Worm (Caenorhabditis elegans) whole organism, midembryonic: Measurements from ENCODE around the gene sex-1.

ENCODE experiments used
- T22C8.4 ChIP-seq: fragments of 200-800 bp; sonication (Bioruptor generic); IDR thresholded peaks from 2 replicates; pipeline ENCODE4 v1.3.6; 2022; ENCODE audit warnings: missing genetic modification characterization, missing compliant biosample characterization
- cog-1 ChIP-seq: sonication (generic microtip); optimal IDR thresholded peaks from 2 replicates; lab custom pipeline; 2016; ENCODE audit warnings: missing genetic modification characterization, missing compliant biosample characterization
- flt-1 ChIP-seq: fragments of 200-800 bp; sonication (Bioruptor generic); IDR thresholded peaks from 2 replicates; pipeline ENCODE4 v1.3.6; 2022; ENCODE audit warnings: missing genetic modification characterization, missing compliant biosample characterization
- klf-2 ChIP-seq: fragments of 200-800 bp; sonication (Bioruptor generic); conservative IDR thresholded peaks from 2 replicates; pipeline ENCODE4 v1.3.6; 2022; ENCODE audit warnings: missing genetic modification reagents, missing genetic modification characterization, missing compliant biosample characterization
- med-1 ChIP-seq: sonication (generic microtip); optimal IDR thresholded peaks from 2 replicates; lab custom pipeline; 2017; ENCODE audit warnings: missing genetic modification characterization, mild to moderate bottlenecking, missing compliant biosample characterization, antibody characterized with exemption, missing genetic modification reagents; ENCODE audit not compliant: insufficient read depth
- ref-1 ChIP-seq: fragments of 200-800 bp; sonication (Bioruptor generic); conservative IDR thresholded peaks from 2 replicates; pipeline ENCODE4 v1.3.6; 2022; ENCODE audit warnings: missing genetic modification reagents, missing genetic modification characterization, missing compliant biosample characterization
- tab-1 ChIP-seq: fragments of 200-800 bp; sonication (Bioruptor generic); IDR thresholded peaks from 2 replicates; pipeline ENCODE4 v1.3.6; 2022; ENCODE audit warnings: missing genetic modification characterization, missing compliant biosample characterization
- ztf-23 ChIP-seq: fragments of 200-800 bp; sonication (Bioruptor generic); IDR thresholded peaks from 2 replicates; pipeline ENCODE4 v1.3.6; 2022; ENCODE audit warnings: missing genetic modification reagents, missing genetic modification characterization, missing compliant biosample characterization
- ztf-29 ChIP-seq: fragments of 200-800 bp; sonication (Bioruptor generic); IDR thresholded peaks from 2 replicates; pipeline ENCODE4 v1.3.6; 2022; ENCODE audit warnings: missing genetic modification reagents, missing genetic modification characterization, missing compliant biosample characterization

sex-1 gene

ce11 chrX:10188493-10188895 lies 16.7 kb downstream of the sex-1 start:
- TF ChIP-seq med-1 (GFP tag; lab: Kevin White, UChicago) = no peak
- peak; percentile 79 for TF ChIP-seq cog-1
- no peak for TF ChIP-seq ztf-29 (GFP tag; lab: Robert Waterston, UW)
- 0 out of 2 replicates have a peak, but pooled peaks have one; percentile 57 for TF ChIP-seq ztf-23
- peak; percentile 80 for TF ChIP-seq flt-1 (GFP tag; lab: Robert Waterston, UW)

- TF ChIP-seq ztf-29 (GFP tag; lab: Robert Waterston, UW) (no peak), ref-1 (no peak), T22C8.4 (GFP tag; lab: Robert Waterston, UW) (no peak), ztf-23 (no peak), tab-1 (GFP tag; lab: Robert Waterston, UW) (no peak), cog-1 (no peak), flt-1 (GFP tag; lab: Robert Waterston, UW) (no peak), med-1 (GFP tag; lab: Kevin White, UChicago) (no peak), klf-2 (GFP tag; lab: Robert Waterston, UW) (no peak)
Observed at ce11 chrX:10184708-10185107, 20.5 kb downstream of the sex-1 start.

- TF ChIP-seq flt-1 (GFP tag; lab: Robert Waterston, UW) (no peak), ztf-23 (no peak), ztf-29 (GFP tag; lab: Robert Waterston, UW) (no peak), ref-1 (no peak)
Observed at ce11 chrX:10183695-10184094, 21.5 kb downstream of the sex-1 start, which contains the start of gene arrd-28. Gene arrd-28 (plus strand): TSS chrX:10183995.

ce11 chrX:10182613-10183012 lies 22.6 kb downstream of the sex-1 start:
- TF ChIP-seq flt-1 (GFP tag; lab: Robert Waterston, UW) (no peak), ztf-29 (GFP tag; lab: Robert Waterston, UW) (no peak), T22C8.4 (GFP tag; lab: Robert Waterston, UW) (no peak), cog-1 (no peak)

- TF ChIP-seq ztf-23 (no peak), tab-1 (GFP tag; lab: Robert Waterston, UW) (no peak)
Observed at ce11 chrX:10176295-10176694, 28.9 kb downstream of the sex-1 start, which contains the start of gene ncs-4. Gene ncs-4 (plus strand): TSS chrX:10176521.

ce11 chrX:10174683-10175082 lies 30.5 kb downstream of the sex-1 start, which contains the start of gene C07A4.3:
Gene C07A4.3 (plus strand): TSS chrX:10174983.
- TF ChIP-seq ztf-23 (no peak), ztf-29 (GFP tag; lab: Robert Waterston, UW) (no peak)

- TF ChIP-seq klf-2 (GFP tag; lab: Robert Waterston, UW) = no peak
- no peak for TF ChIP-seq flt-1 (GFP tag; lab: Robert Waterston, UW)
- TF ChIP-seq ztf-29 (GFP tag; lab: Robert Waterston, UW) = no peak
- no peak for TF ChIP-seq ztf-23
- TF ChIP-seq med-1 (GFP tag; lab: Kevin White, UChicago) = no peak
- TF ChIP-seq T22C8.4 (GFP tag; lab: Robert Waterston, UW) = no peak
- TF ChIP-seq tab-1 (GFP tag; lab: Robert Waterston, UW) = no peak
- no peak for TF ChIP-seq ref-1
- TF ChIP-seq cog-1 = no peak
Observed at ce11 chrX:10172004-10172584, 33.1 kb downstream of the sex-1 start, which contains the start of gene C07A4.2. Gene C07A4.2 (plus strand): TSS chrX:10172198.

ce11 chrX:10170598-10170997 lies 34.6 kb downstream of the sex-1 start:
- no peak for TF ChIP-seq ref-1
- TF ChIP-seq flt-1 (GFP tag; lab: Robert Waterston, UW) = no peak
- no peak for TF ChIP-seq cog-1
- TF ChIP-seq ztf-23 = no peak
- TF ChIP-seq med-1 (GFP tag; lab: Kevin White, UChicago) = no peak
- no peak for TF ChIP-seq klf-2 (GFP tag; lab: Robert Waterston, UW)
- no peak for TF ChIP-seq ztf-29 (GFP tag; lab: Robert Waterston, UW)
- TF ChIP-seq tab-1 (GFP tag; lab: Robert Waterston, UW) = no peak
- no peak for TF ChIP-seq T22C8.4 (GFP tag; lab: Robert Waterston, UW)

- TF ChIP-seq flt-1 (GFP tag; lab: Robert Waterston, UW) = no peak
- no peak for TF ChIP-seq ztf-29 (GFP tag; lab: Robert Waterston, UW)
- no peak for TF ChIP-seq T22C8.4 (GFP tag; lab: Robert Waterston, UW)
- no peak for TF ChIP-seq klf-2 (GFP tag; lab: Robert Waterston, UW)
- no peak for TF ChIP-seq ref-1
- no peak for TF ChIP-seq med-1 (GFP tag; lab: Kevin White, UChicago)
- TF ChIP-seq cog-1 = no peak
- no peak for TF ChIP-seq ztf-23
- no peak for TF ChIP-seq tab-1 (GFP tag; lab: Robert Waterston, UW)
Observed at ce11 chrX:10168534-10168933, 36.7 kb downstream of the sex-1 start.

ce11 chrX:10167005-10167404 lies 38.2 kb downstream of the sex-1 start, which contains the start of gene rnp-9:
Gene rnp-9 (plus strand): TSS chrX:10167305.
- TF ChIP-seq cog-1 = no peak
- TF ChIP-seq ref-1 = no peak
- TF ChIP-seq klf-2 (GFP tag; lab: Robert Waterston, UW) = no peak
- no peak for TF ChIP-seq ztf-29 (GFP tag; lab: Robert Waterston, UW)
- TF ChIP-seq tab-1 (GFP tag; lab: Robert Waterston, UW) = no peak
- TF ChIP-seq med-1 (GFP tag; lab: Kevin White, UChicago) = no peak
- TF ChIP-seq ztf-23 = no peak
- no peak for TF ChIP-seq flt-1 (GFP tag; lab: Robert Waterston, UW)
- no peak for TF ChIP-seq T22C8.4 (GFP tag; lab: Robert Waterston, UW)

ce11 chrX:10163212-10163611 lies 42.0 kb downstream of the sex-1 start:
- TF ChIP-seq tab-1 (GFP tag; lab: Robert Waterston, UW) (no peak), klf-2 (GFP tag; lab: Robert Waterston, UW) (no peak), cog-1 (no peak), ztf-29 (GFP tag; lab: Robert Waterston, UW) (no peak), ref-1 (no peak), flt-1 (GFP tag; lab: Robert Waterston, UW) (no peak), ztf-23 (no peak), T22C8.4 (GFP tag; lab: Robert Waterston, UW) (no peak), med-1 (GFP tag; lab: Kevin White, UChicago) (no peak)
